Worm (Caenorhabditis elegans): ENCODE results near the gene srbc-22.

The srbc-22 gene

ce11 chrV:2181738-2182137 lies 24.8 kb downstream of the srbc-22 start, which contains the start of gene srbc-16:
TSS of gene srbc-16 (plus strand) at chrV:2182038.
- TF ChIP-seq hmbx-1 (tag; optimal IDR thresholded peaks at IDR 0.05) (no peak), ceh-36 (tag; optimal IDR thresholded peaks at IDR 0.05) (no peak), scrt-1 (GFP tag; IDR thresholded peaks at IDR 0.05) (no peak), tra-4 (tag; optimal IDR thresholded peaks at IDR 0.05) (no peak), B0310.2 (tag; optimal IDR thresholded peaks at IDR 0.05) (no peak), tbx-37 (GFP tag; conservative IDR thresholded peaks at IDR 0.05) (no peak), hmg-4 (GFP tag; optimal IDR thresholded peaks at IDR 0.05) (no peak), tbx-11 (GFP tag; IDR thresholded peaks at IDR 0.05) (no peak), aly-1 (tag; optimal IDR thresholded peaks at IDR 0.05) (no peak), flt-1 (GFP tag; IDR thresholded peaks at IDR 0.05) (no peak), pes-1 (GFP tag; IDR thresholded peaks at IDR 0.05) (no peak), ets-7 (tag; optimal IDR thresholded peaks at IDR 0.05) (no peak)

ce11 chrV:2183162-2183561 lies 26.2 kb downstream of the srbc-22 start, which contains the start of gene cyp-33C2:
TSS of gene cyp-33C2 (plus strand) at chrV:2183488.
- TF ChIP-seq flt-1 (GFP tag; IDR thresholded peaks at IDR 0.05) (no peak), tbx-37 (GFP tag; conservative IDR thresholded peaks at IDR 0.05) (no peak), aly-1 (tag; optimal IDR thresholded peaks at IDR 0.05) (no peak), F13C5.2 (tag; optimal IDR thresholded peaks at IDR 0.05) (no peak), hnd-1 (tag; optimal IDR thresholded peaks at IDR 0.05) (no peak), scrt-1 (GFP tag; IDR thresholded peaks at IDR 0.05) (no peak), ets-7 (tag; optimal IDR thresholded peaks at IDR 0.05) (no peak), ceh-36 (tag; optimal IDR thresholded peaks at IDR 0.05) (no peak), B0310.2 (tag; optimal IDR thresholded peaks at IDR 0.05) (no peak), sea-1 (GFP tag; conservative IDR thresholded peaks at IDR 0.05) (no peak), tbx-11 (GFP tag; IDR thresholded peaks at IDR 0.05) (no peak), tra-4 (tag; optimal IDR thresholded peaks at IDR 0.05) (no peak), ama-1 (optimal IDR thresholded peaks at IDR 0.05) (no peak), hmg-4 (GFP tag; optimal IDR thresholded peaks at IDR 0.05) (no peak), pes-1 (GFP tag; IDR thresholded peaks at IDR 0.05) (no peak)

- TF ChIP-seq tra-4 (tag; optimal IDR thresholded peaks at IDR 0.05): no peak
- TF ChIP-seq flt-1 (GFP tag; IDR thresholded peaks at IDR 0.05): no peak
- TF ChIP-seq pes-1 (GFP tag; IDR thresholded peaks at IDR 0.05): no peak
- TF ChIP-seq hmg-4 (GFP tag; optimal IDR thresholded peaks at IDR 0.05): no peak
- TF ChIP-seq ets-7 (tag; optimal IDR thresholded peaks at IDR 0.05): no peak
- TF ChIP-seq sea-1 (GFP tag; conservative IDR thresholded peaks at IDR 0.05): no peak
- no peak for TF ChIP-seq scrt-1 (GFP tag; IDR thresholded peaks at IDR 0.05)
- no peak for TF ChIP-seq F13C5.2 (tag; optimal IDR thresholded peaks at IDR 0.05)
- TF ChIP-seq ceh-13 (GFP tag; optimal IDR thresholded peaks at IDR 0.05): no peak
- TF ChIP-seq tbx-11 (GFP tag; IDR thresholded peaks at IDR 0.05): no peak
- no peak for TF ChIP-seq ceh-36 (tag; optimal IDR thresholded peaks at IDR 0.05)
- TF ChIP-seq hnd-1 (tag; optimal IDR thresholded peaks at IDR 0.05): no peak
- no peak for TF ChIP-seq ama-1 (optimal IDR thresholded peaks at IDR 0.05)
- TF ChIP-seq tbx-37 (GFP tag; conservative IDR thresholded peaks at IDR 0.05): no peak
- no peak for TF ChIP-seq B0310.2 (tag; optimal IDR thresholded peaks at IDR 0.05)
- no peak for TF ChIP-seq aly-1 (tag; optimal IDR thresholded peaks at IDR 0.05)
- TF ChIP-seq hmbx-1 (tag; optimal IDR thresholded peaks at IDR 0.05): no peak
Observed at ce11 chrV:2185486-2185885, 28.6 kb downstream of the srbc-22 start.

- TF ChIP-seq sea-1 (GFP tag; conservative IDR thresholded peaks at IDR 0.05): no peak
- TF ChIP-seq ets-7 (tag; optimal IDR thresholded peaks at IDR 0.05): no peak
- TF ChIP-seq ceh-13 (GFP tag; optimal IDR thresholded peaks at IDR 0.05): no peak
- no peak for TF ChIP-seq tbx-11 (GFP tag; IDR thresholded peaks at IDR 0.05)
- TF ChIP-seq hnd-1 (tag; optimal IDR thresholded peaks at IDR 0.05): no peak
- no peak for TF ChIP-seq ama-1 (optimal IDR thresholded peaks at IDR 0.05)
- no peak for TF ChIP-seq scrt-1 (GFP tag; IDR thresholded peaks at IDR 0.05)
- no peak for TF ChIP-seq hmbx-1 (tag; optimal IDR thresholded peaks at IDR 0.05)
- no peak for TF ChIP-seq hmg-4 (GFP tag; optimal IDR thresholded peaks at IDR 0.05)
- no peak for TF ChIP-seq B0310.2 (tag; optimal IDR thresholded peaks at IDR 0.05)
Observed at ce11 chrV:2187864-2188345, 31.0 kb downstream of the srbc-22 start, which contains the start of gene Y5H2B.3. TSS of gene Y5H2B.3 (plus strand) at chrV:2188295.

ce11 chrV:2190383-2190782 lies 33.5 kb downstream of the srbc-22 start:
- TF ChIP-seq hmg-4 (GFP tag; optimal IDR thresholded peaks at IDR 0.05) (no peak), tra-4 (tag; optimal IDR thresholded peaks at IDR 0.05) (no peak), F13C5.2 (tag; optimal IDR thresholded peaks at IDR 0.05) (no peak), hnd-1 (tag; optimal IDR thresholded peaks at IDR 0.05) (no peak), ceh-13 (GFP tag; optimal IDR thresholded peaks at IDR 0.05) (no peak), tbx-37 (GFP tag; conservative IDR thresholded peaks at IDR 0.05) (no peak), sea-1 (GFP tag; conservative IDR thresholded peaks at IDR 0.05) (no peak), tbx-11 (GFP tag; IDR thresholded peaks at IDR 0.05) (no peak), scrt-1 (GFP tag; IDR thresholded peaks at IDR 0.05) (no peak), ets-7 (tag; optimal IDR thresholded peaks at IDR 0.05) (no peak), flt-1 (GFP tag; IDR thresholded peaks at IDR 0.05) (no peak), pes-1 (GFP tag; IDR thresholded peaks at IDR 0.05) (no peak), B0310.2 (tag; optimal IDR thresholded peaks at IDR 0.05) (no peak), aly-1 (tag; optimal IDR thresholded peaks at IDR 0.05) (no peak), ceh-36 (tag; optimal IDR thresholded peaks at IDR 0.05) (no peak), ama-1 (optimal IDR thresholded peaks at IDR 0.05) (no peak), hmbx-1 (tag; optimal IDR thresholded peaks at IDR 0.05) (no peak)

- no peak for TF ChIP-seq ama-1 (optimal IDR thresholded peaks at IDR 0.05)
- no peak for TF ChIP-seq flt-1 (GFP tag; IDR thresholded peaks at IDR 0.05)
- no peak for TF ChIP-seq scrt-1 (GFP tag; IDR thresholded peaks at IDR 0.05)
- TF ChIP-seq ceh-13 (GFP tag; optimal IDR thresholded peaks at IDR 0.05): no peak
Observed at ce11 chrV:2191122-2191521, 34.2 kb downstream of the srbc-22 start, which contains the start of gene srbc-42. TSS of gene srbc-42 (minus strand) at chrV:2191222.

- TF ChIP-seq ceh-36 (tag; optimal IDR thresholded peaks at IDR 0.05): no peak
- no peak for TF ChIP-seq B0310.2 (tag; optimal IDR thresholded peaks at IDR 0.05)
- no peak for TF ChIP-seq hnd-1 (tag; optimal IDR thresholded peaks at IDR 0.05)
- no peak for TF ChIP-seq sea-1 (GFP tag; conservative IDR thresholded peaks at IDR 0.05)
- TF ChIP-seq ceh-13 (GFP tag; optimal IDR thresholded peaks at IDR 0.05): no peak
- TF ChIP-seq hmbx-1 (tag; optimal IDR thresholded peaks at IDR 0.05): no peak
- no peak for TF ChIP-seq tbx-11 (GFP tag; IDR thresholded peaks at IDR 0.05)
- TF ChIP-seq hmg-4 (GFP tag; optimal IDR thresholded peaks at IDR 0.05): no peak
Observed at ce11 chrV:2192117-2192516, 35.2 kb downstream of the srbc-22 start, which contains the start of gene nhr-13. TSS of gene nhr-13 (plus strand) at chrV:2192485.
